Fruit fly (Drosophila melanogaster): Measurements from ENCODE around the gene CG45413.
A peak's percentile ranks its signal among the peaks of the same experiment; 100 is the strongest.

The CG45413 gene

DNA sequence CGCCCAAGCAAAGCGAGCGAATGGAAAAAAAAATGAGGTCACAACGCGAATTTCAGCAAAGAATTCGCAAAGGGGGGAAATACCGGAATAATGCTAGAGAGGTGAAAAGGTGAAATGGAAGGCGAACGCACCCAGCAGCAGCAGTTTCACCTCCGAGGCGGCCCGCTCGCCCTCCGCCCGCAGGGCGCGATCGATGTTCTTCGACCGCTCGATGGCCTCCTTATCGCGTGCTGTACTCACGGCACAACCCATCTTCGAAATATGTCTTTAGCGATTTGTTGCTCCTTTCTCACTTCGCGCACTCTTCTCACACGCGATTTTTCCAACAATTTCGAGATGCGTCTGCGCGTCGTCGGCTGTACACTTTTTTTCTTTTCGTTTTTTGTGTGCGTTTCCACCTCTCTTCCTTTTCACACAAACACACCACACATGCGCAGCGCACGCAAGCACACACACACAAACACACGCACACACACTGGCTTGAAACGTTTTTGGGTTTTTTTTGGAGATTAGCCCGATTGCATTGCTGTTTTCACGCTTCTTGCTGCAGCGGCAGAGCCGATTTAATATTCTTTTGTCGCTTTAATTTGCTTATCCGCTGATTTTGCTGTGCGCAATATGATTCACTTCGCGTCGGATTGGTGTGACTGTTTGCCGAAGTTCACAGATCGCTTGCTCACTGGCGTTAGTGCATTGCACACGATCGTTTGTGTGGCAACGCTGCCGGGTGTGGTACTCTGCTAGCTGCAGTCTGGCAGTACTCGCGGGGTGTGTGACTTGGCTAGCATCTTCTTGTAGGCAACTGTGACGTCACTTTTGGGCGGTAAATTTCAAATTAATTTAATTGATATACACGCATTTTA lies 47.9 kb upstream of the CG45413 start, which contains the start of gene Galphai (continued):
- TF ChIP-seq klu (GFP tag; IDR thresholded peaks at IDR 0.05) (no peak), CG10274 (GFP tag; optimal IDR thresholded peaks at IDR 0.05) (no peak), stc (GFP tag; IDR thresholded peaks at IDR 0.05) (no peak), Kr (GFP tag; optimal IDR thresholded peaks at IDR 0.05) (no peak), B-H1 (GFP tag; IDR thresholded peaks at IDR 0.05) (no peak), Dip3 (GFP tag; optimal IDR thresholded peaks at IDR 0.05) (peak; percentile 68), CG7745 (tag; optimal IDR thresholded peaks at IDR 0.05) (peak; percentile 22), Atf6 (GFP tag; IDR thresholded peaks at IDR 0.05) (no peak), bigmax (GFP tag; optimal IDR thresholded peaks at IDR 0.05) (no peak), CG1233 (GFP tag; optimal IDR thresholded peaks at IDR 0.05) (no peak), Sin3A (optimal IDR thresholded peaks at IDR 0.05) (peak; percentile 88), Hand (GFP tag; optimal IDR thresholded peaks at IDR 0.05) (peak; percentile 12), Chrac-16 (GFP tag; optimal IDR thresholded peaks at IDR 0.05) (no peak), BtbVII (GFP tag; optimal IDR thresholded peaks at IDR 0.05) (no peak), da (GFP tag; optimal IDR thresholded peaks at IDR 0.05) (no peak), CG4820 (GFP tag; optimal IDR thresholded peaks at IDR 0.05) (peak; percentile 11), CG11093 (GFP tag; IDR thresholded peaks at IDR 0.05) (no peak), CG31441 (GFP tag; IDR thresholded peaks at IDR 0.05) (no peak), CoRest (tag; optimal IDR thresholded peaks at IDR 0.05) (peak; percentile 64), kay (GFP tag; optimal IDR thresholded peaks at IDR 0.05) (peak; percentile 100), HmgD (GFP tag; optimal IDR thresholded peaks at IDR 0.05) (peak; percentile 92), seq (GFP tag; IDR thresholded peaks at IDR 0.05) (no peak), CG9215 (GFP tag; IDR thresholded peaks at IDR 0.05) (no peak), HLH4C (GFP tag; IDR thresholded peaks at IDR 0.05; ENCODE audit: partially characterized antibody) (no peak), sc (optimal IDR thresholded peaks at IDR 0.05) (no peak), sc (GFP tag; optimal IDR thresholded peaks at IDR 0.05) (no peak), ci (GFP tag; IDR thresholded peaks at IDR 0.05) (peak; percentile 77; the same call in 2 of the 3 replicates), Poxn (GFP tag; IDR thresholded peaks at IDR 0.05) (no peak), insv (GFP tag; optimal IDR thresholded peaks at IDR 0.05) (peak in 1 of 2 experiments; percentile 59), sim (GFP tag; IDR thresholded peaks at IDR 0.05) (0 out of 2 replicates have a peak, but pooled peaks have one; percentile 16), sens (GFP tag) (peak; percentile 80), CkIIα-i1 (GFP tag; IDR thresholded peaks at IDR 0.05) (no peak), dpn (GFP tag; optimal IDR thresholded peaks at IDR 0.05) (peak; percentile 38 to 45), Atf3 (GFP tag; optimal IDR thresholded peaks at IDR 0.05) (peak; percentile 1), amos (GFP tag; IDR thresholded peaks at IDR 0.05; ENCODE audit: partially characterized antibody) (peak; percentile 66), az2 (GFP tag; optimal IDR thresholded peaks at IDR 0.05) (no peak), tap (tag; optimal IDR thresholded peaks at IDR 0.05) (peak; percentile 33), unc-4 (GFP tag; IDR thresholded peaks at IDR 0.05; ENCODE audit: partially characterized antibody) (peak; percentile 41), trem (tag; optimal IDR thresholded peaks at IDR 0.05) (peak; percentile 91), CG9932 (GFP tag; IDR thresholded peaks at IDR 0.05) (peak; percentile 66), H2.0 (GFP tag; IDR thresholded peaks at IDR 0.05) (no peak), CG11247 (GFP tag; IDR thresholded peaks at IDR 0.05) (no peak), ro (GFP tag; IDR thresholded peaks at IDR 0.05) (no peak), CG9727 (GFP tag; optimal IDR thresholded peaks at IDR 0.05) (no peak), CG11723 (GFP tag; optimal IDR thresholded peaks at IDR 0.05) (no peak), CG14014 (GFP tag; IDR thresholded peaks at IDR 0.05) (no peak), CG1647 (GFP tag; optimal IDR thresholded peaks at IDR 0.05) (peak; percentile 19), CG1792 (GFP tag; optimal IDR thresholded peaks at IDR 0.05) (peak; percentile 28), Taf1 (GFP tag; IDR thresholded peaks at IDR 0.05) (no peak), dmrt11E (tag; optimal IDR thresholded peaks at IDR 0.05) (peak; percentile 1), CG32767 (GFP tag; IDR thresholded peaks at IDR 0.05) (no peak)

Measured in whole organism, embryonic.